Worm (Caenorhabditis elegans): Measurements from ENCODE around the gene R11F4.2.

ce11 chrII:4067258-4067657, 15.6 kb upstream of the R11F4.2 start, which contains the start of gene W06A11.1:
- TF ChIP-seq pes-1 (GFP tag; IDR thresholded peaks at IDR 0.05) = no peak
- no peak for TF ChIP-seq ceh-36 (tag; optimal IDR thresholded peaks at IDR 0.05)
- TF ChIP-seq ama-1 (optimal IDR thresholded peaks at IDR 0.05) = no peak
- TF ChIP-seq sea-1 (GFP tag; conservative IDR thresholded peaks at IDR 0.05) = no peak
